Fruit fly (Drosophila melanogaster): ENCODE measurements around the gene CG5282.

CG5282 gene

dm6 chr3L:20439772-20440171 is 13.9 kb upstream of the CG5282 start, which contains the start of gene Hpd:
TSS of gene Hpd (minus strand) at chr3L:20439872.
- TF ChIP-seq CG7786 (GFP tag; optimal IDR thresholded peaks at IDR 0.05) (no peak), chinmo (GFP tag; IDR thresholded peaks at IDR 0.05; ENCODE audit: partially characterized antibody) (0 out of 4 replicates have a peak, but pooled peaks have one; percentile 8)

dm6 chr3L:20436069-20436468 is 10.2 kb upstream of the CG5282 start, which contains the start of the genes mRpL15 and CtIP:
TSS of gene mRpL15 (minus strand) at chr3L:20436209.
TSS of gene CtIP (plus strand) at chr3L:20436250.
- TF ChIP-seq CG10321 (GFP tag; IDR thresholded peaks at IDR 0.05) (no peak), CG9932 (GFP tag; IDR thresholded peaks at IDR 0.05) (no peak), chm (GFP tag; IDR thresholded peaks at IDR 0.05) (no peak), stwl (tag; optimal IDR thresholded peaks at IDR 0.05) (peak; percentile 68), Myb (GFP tag; optimal IDR thresholded peaks at IDR 0.05) (no peak), Dref (GFP tag; IDR thresholded peaks at IDR 0.05) (peak; percentile 35; the same call in 1 of the 2 replicates), CG10267 (tag; optimal IDR thresholded peaks at IDR 0.05) (peak; percentile 26), ewg (GFP tag; optimal IDR thresholded peaks at IDR 0.05) (peak; percentile 67), Eip74EF (GFP tag; optimal IDR thresholded peaks at IDR 0.05) (no peak), gsb (GFP tag; IDR thresholded peaks at IDR 0.05) (no peak), sens (GFP tag) (peak; percentile 33), CG12659 (GFP tag; optimal IDR thresholded peaks at IDR 0.05) (peak; percentile 47), sd (tag; optimal IDR thresholded peaks at IDR 0.05) (peak; percentile 53), CG30020 (tag; optimal IDR thresholded peaks at IDR 0.05) (peak; percentile 13), CG30403 (GFP tag; optimal IDR thresholded peaks at IDR 0.05) (no peak), CG13287 (GFP tag; IDR thresholded peaks at IDR 0.05; ENCODE audit: partially characterized antibody) (peak; percentile 51; the same call in 1 of the 2 replicates), cwo (GFP tag; optimal IDR thresholded peaks at IDR 0.05) (no peak), Ets97D (GFP tag; optimal IDR thresholded peaks at IDR 0.05) (peak; percentile 38), Atf-2 (GFP tag; optimal IDR thresholded peaks at IDR 0.05) (no peak), CG12155 (GFP tag; optimal IDR thresholded peaks at IDR 0.05) (no peak), sug (tag; optimal IDR thresholded peaks at IDR 0.05) (peak; percentile 1), al (GFP tag; IDR thresholded peaks at IDR 0.05) (no peak), Dip3 (GFP tag; optimal IDR thresholded peaks at IDR 0.05) (no peak), CG3726 (GFP tag; IDR thresholded peaks at IDR 0.05) (no peak), Sin3A (optimal IDR thresholded peaks at IDR 0.05) (peak; percentile 22), Gsc (GFP tag; IDR thresholded peaks at IDR 0.05) (no peak), CG8924 (tag; optimal IDR thresholded peaks at IDR 0.05) (peak; percentile 3), Nf-YA (GFP tag; IDR thresholded peaks at IDR 0.05) (no peak), BEAF-32 (GFP tag; optimal IDR thresholded peaks at IDR 0.05) (peak; percentile 43), slou (GFP tag; optimal IDR thresholded peaks at IDR 0.05) (no peak), ap (GFP tag; IDR thresholded peaks at IDR 0.05) (no peak), Rx (GFP tag; IDR thresholded peaks at IDR 0.05) (no peak), Pdp1 (GFP tag; optimal IDR thresholded peaks at IDR 0.05) (peak in 1 of 2 experiments; percentile 29), amos (GFP tag; IDR thresholded peaks at IDR 0.05; ENCODE audit: partially characterized antibody) (peak; percentile 36; the same call in 1 of the 2 replicates), CG15073 (GFP tag; optimal IDR thresholded peaks at IDR 0.05) (no peak), dm (GFP tag; optimal IDR thresholded peaks at IDR 0.05) (no peak), CG18764 (GFP tag; optimal IDR thresholded peaks at IDR 0.05) (no peak), CG11247 (GFP tag; IDR thresholded peaks at IDR 0.05) (no peak), Side (GFP tag; optimal IDR thresholded peaks at IDR 0.05) (no peak), ATbp (GFP tag; optimal IDR thresholded peaks at IDR 0.05) (no peak), CG3838 (GFP tag; optimal IDR thresholded peaks at IDR 0.05) (no peak), CG33557 (GFP tag; optimal IDR thresholded peaks at IDR 0.05) (no peak), CG14710 (tag; optimal IDR thresholded peaks at IDR 0.05) (peak; percentile 11), trem (tag; optimal IDR thresholded peaks at IDR 0.05) (peak; percentile 53), CG17612 (GFP tag; IDR thresholded peaks at IDR 0.05) (no peak), CG9797 (GFP tag; optimal IDR thresholded peaks at IDR 0.05) (peak; percentile 83), CG10959 (GFP tag; IDR thresholded peaks at IDR 0.05) (no peak), fru (optimal IDR thresholded peaks at IDR 0.05) (no peak)

All from whole organism, embryonic.